Worm (Caenorhabditis elegans) whole organism, mixed stage, embryonic: Measurements from ENCODE around the gene F15E6.4.

Experiments
- blmp-1 ChIP-seq: fragments of 150-350 bp; optimal IDR thresholded peaks from 2 replicates; lab custom pipeline; 2014; ENCODE audit warnings: missing biosample characterization, missing genetic modification characterization
- ces-1 ChIP-seq: fragments of 150-350 bp; optimal IDR thresholded peaks from 2 replicates; lab custom pipeline; 2014; ENCODE audit warnings: missing biosample characterization, missing genetic modification reagents, missing genetic modification characterization
- lin-13 ChIP-seq: fragments of 150-350 bp; optimal IDR thresholded peaks from 2 replicates; lab custom pipeline; 2014; ENCODE audit warnings: missing biosample characterization, missing genetic modification characterization
- nhr-12 ChIP-seq: fragments of 150-350 bp; optimal IDR thresholded peaks from 2 replicates; lab custom pipeline; 2014; ENCODE audit warnings: missing biosample characterization, missing genetic modification characterization
- pha-4 ChIP-seq: fragments of 150-350 bp; optimal IDR thresholded peaks from 2 replicates; lab custom pipeline; 2018; ENCODE audit warnings: missing biosample characterization, missing genetic modification reagents, missing genetic modification characterization
- snpc-4 ChIP-seq: fragments of 150-350 bp; optimal IDR thresholded peaks from 2 replicates; lab custom pipeline; 2014; ENCODE audit warnings: missing biosample characterization, missing genetic modification characterization

- TF ChIP-seq pha-4 (tag; lab: Kevin White, UChicago) (no peak), ces-1 (GFP tag; lab: Kevin White, UChicago) (no peak), lin-13 (no peak), snpc-4 (tag; lab: Kevin White, UChicago) (no peak), nhr-12 (tag; lab: Kevin White, UChicago) (no peak), blmp-1 (tag; lab: Kevin White, UChicago) (no peak)
Observed at ce11 chrIV:4259433-4259832, 31.8 kb upstream of the F15E6.4 start.
